Fruit fly (Drosophila melanogaster) whole organism, embryonic: ENCODE results near the gene CG46462.
A peak's percentile ranks its signal among the peaks of the same experiment; 100 is the strongest.

Source experiments
- Aef1 ChIP-seq: fragments of 200-800 bp; sonication (Bioruptor generic); IDR thresholded peaks from 3 replicates; pipeline ENCODE4 v1.3.6; 2022; ENCODE audit warnings: missing biosample characterization, missing genetic modification characterization
- Blimp-1 ChIP-seq: fragments of 200-800 bp; sonication (Bioruptor generic); optimal IDR thresholded peaks from 3 replicates; lab custom pipeline; 2018; ENCODE audit warnings: missing biosample characterization, missing genetic modification characterization, mild to moderate bottlenecking, moderate library complexity, missing genetic modification reagents
- CG11560 ChIP-seq: fragments of 200-800 bp; sonication (Bioruptor generic); IDR thresholded peaks from 3 replicates; pipeline ENCODE4 v1.3.6; 2022; ENCODE audit warnings: missing biosample characterization, missing genetic modification characterization
- CG12659 ChIP-seq: fragments of 200-800 bp; sonication (Bioruptor generic); optimal IDR thresholded peaks from 3 replicates; lab custom pipeline; 2017; ENCODE audit warnings: mild to moderate bottlenecking, missing biosample characterization, missing genetic modification reagents, missing genetic modification characterization
- CG14667 ChIP-seq: fragments of 200-800 bp; sonication (Bioruptor generic); IDR thresholded peaks from 2 replicates; pipeline ENCODE4 v1.3.6; 2022; ENCODE audit warnings: missing biosample characterization, missing genetic modification characterization
- CG16779 ChIP-seq: fragments of 200-800 bp; sonication (Bioruptor generic); IDR thresholded peaks from 2 replicates; pipeline ENCODE4 v1.3.6; 2022; ENCODE audit warnings: missing biosample characterization, missing genetic modification characterization
- CG17829 ChIP-seq: fragments of 200-800 bp; optimal IDR thresholded peaks from 2 replicates; lab custom pipeline; 2019; ENCODE audit warnings: missing biosample characterization, mild to moderate bottlenecking, missing genetic modification characterization, moderate library complexity
- CG1792 ChIP-seq: fragments of 200-800 bp; sonication (Bioruptor generic); optimal IDR thresholded peaks from 2 replicates; lab custom pipeline; 2016; ENCODE audit warnings: missing biosample characterization, missing genetic modification characterization
- CG18599 ChIP-seq: fragments of 200-800 bp; sonication (Bioruptor generic); optimal IDR thresholded peaks from 3 replicates; lab custom pipeline; 2017; ENCODE audit warnings: missing biosample characterization, missing genetic modification characterization, mild to moderate bottlenecking, moderate library complexity, missing genetic modification reagents
- CG2199 ChIP-seq: fragments of 200-800 bp; sonication (Bioruptor generic); IDR thresholded peaks from 3 replicates; pipeline ENCODE4 v1.3.6; 2022; ENCODE audit warnings: missing biosample characterization, missing genetic modification characterization
- CG2202 ChIP-seq: fragments of 200-800 bp; sonication (Bioruptor generic); optimal IDR thresholded peaks from 2 replicates; lab custom pipeline; 2018; ENCODE audit warnings: missing biosample characterization, mild to moderate bottlenecking, missing genetic modification characterization
- CG30403 ChIP-seq: fragments of 200-800 bp; sonication (Bioruptor generic); optimal IDR thresholded peaks from 3 replicates; lab custom pipeline; 2016; ENCODE audit warnings: missing biosample characterization, missing genetic modification characterization
- CG33557 ChIP-seq: fragments of 200-800 bp; sonication (Bioruptor generic); optimal IDR thresholded peaks from 2 replicates; lab custom pipeline; 2019; ENCODE audit warnings: missing biosample characterization, mild to moderate bottlenecking, missing genetic modification characterization, moderate library complexity
- CG3407 ChIP-seq: fragments of 200-800 bp; sonication (Bioruptor generic); optimal IDR thresholded peaks from 2 replicates; lab custom pipeline; 2018; ENCODE audit warnings: missing biosample characterization, mild to moderate bottlenecking, missing genetic modification characterization
- CG3838 ChIP-seq: fragments of 200-800 bp; sonication (Bioruptor generic); optimal IDR thresholded peaks from 3 replicates; lab custom pipeline; 2016; ENCODE audit warnings: missing biosample characterization, missing genetic modification characterization
- CG4404 ChIP-seq: fragments of 200-800 bp; sonication (Bioruptor generic); IDR thresholded peaks from 2 replicates; pipeline ENCODE4 v1.3.6; 2022; ENCODE audit warnings: missing biosample characterization, missing genetic modification characterization
- CG4730 ChIP-seq: fragments of 200-800 bp; sonication (Bioruptor generic); IDR thresholded peaks from 2 replicates; pipeline ENCODE4 v1.3.6; 2022; ENCODE audit warnings: missing biosample characterization, missing genetic modification characterization
- CG6272 ChIP-seq: fragments of 200-800 bp; sonication (Bioruptor generic); IDR thresholded peaks from 2 replicates; pipeline ENCODE4 v1.3.6; 2022; ENCODE audit warnings: missing biosample characterization, missing genetic modification characterization
- CG9817 ChIP-seq: fragments of 200-800 bp; sonication (Bioruptor generic); optimal IDR thresholded peaks from 2 replicates; lab custom pipeline; 2018; ENCODE audit warnings: missing biosample characterization, mild to moderate bottlenecking, missing genetic modification characterization, moderate library complexity
- CkIIα-i1 ChIP-seq: fragments of 200-800 bp; sonication (Bioruptor generic); IDR thresholded peaks from 2 replicates; pipeline ENCODE4 v1.3.6; 2022; ENCODE audit warnings: missing biosample characterization, missing genetic modification characterization
- D19B ChIP-seq: fragments of 200-800 bp; sonication (Bioruptor generic); optimal IDR thresholded peaks from 2 replicates; lab custom pipeline; 2017; ENCODE audit warnings: missing biosample characterization, mild to moderate bottlenecking, missing genetic modification characterization
- Drgx ChIP-seq: fragments of 200-800 bp; sonication (Bioruptor generic); IDR thresholded peaks from 2 replicates; pipeline ENCODE4 v1.3.6; 2022; ENCODE audit warnings: missing biosample characterization, missing genetic modification characterization
- Elba2 ChIP-seq: fragments of 200-800 bp; sonication (Bioruptor generic); optimal IDR thresholded peaks from 3 replicates; lab custom pipeline; 2016; ENCODE audit warnings: missing biosample characterization, missing genetic modification characterization
- Mad ChIP-seq: fragments of 200-800 bp; sonication (Bioruptor generic); optimal IDR thresholded peaks from 2 replicates; lab custom pipeline; 2016; ENCODE audit warnings: missing biosample characterization, missing genetic modification characterization
- Six4 ChIP-seq: fragments of 200-800 bp; sonication (Bioruptor generic); optimal IDR thresholded peaks from 2 replicates; lab custom pipeline; 2016; ENCODE audit warnings: missing biosample characterization, missing genetic modification characterization
- ab ChIP-seq: fragments of 200-800 bp; sonication (Bioruptor generic); optimal IDR thresholded peaks from 2 replicates; lab custom pipeline; 2016; ENCODE audit warnings: missing biosample characterization, missing genetic modification characterization
- amos ChIP-seq: fragments of 200-800 bp; sonication (Bioruptor generic); IDR thresholded peaks from 2 replicates; pipeline ENCODE4 v1.3.6; 2022; ENCODE audit warnings: missing biosample characterization, missing genetic modification characterization; ENCODE audit not compliant: partially characterized antibody
- ase ChIP-seq: fragments of 200-800 bp; sonication (Bioruptor generic); IDR thresholded peaks from 3 replicates; pipeline ENCODE4 v1.3.6; 2022; ENCODE audit warnings: missing biosample characterization, missing genetic modification characterization
- cwo ChIP-seq: fragments of 200-800 bp; sonication (Bioruptor generic); optimal IDR thresholded peaks from 3 replicates; lab custom pipeline; 2017; ENCODE audit warnings: missing biosample characterization, missing genetic modification characterization, mild to moderate bottlenecking, moderate library complexity, missing genetic modification reagents
- ems ChIP-seq: fragments of 200-800 bp; sonication (Bioruptor generic); optimal IDR thresholded peaks from 3 replicates; lab custom pipeline; 2016; ENCODE audit warnings: missing biosample characterization, missing genetic modification characterization
- esg ChIP-seq: fragments of 200-800 bp; sonication (Bioruptor generic); conservative IDR thresholded peaks from 2 replicates; pipeline ENCODE4 v1.3.6; 2022; ENCODE audit warnings: missing biosample characterization, missing genetic modification characterization
- ftz-f1 ChIP-seq: fragments of 200-800 bp; sonication (Bioruptor generic); optimal IDR thresholded peaks from 2 replicates; lab custom pipeline; 2016; ENCODE audit warnings: missing biosample characterization, missing genetic modification characterization
- gfzf ChIP-seq: fragments of 200-800 bp; sonication (Bioruptor generic); optimal IDR thresholded peaks from 2 replicates; lab custom pipeline; 2016; ENCODE audit warnings: missing biosample characterization, mild to moderate bottlenecking, missing genetic modification characterization, moderate library complexity
- hb ChIP-seq: fragments of 200-800 bp; sonication (Bioruptor generic); IDR thresholded peaks from 3 replicates; pipeline ENCODE4 v1.3.6; 2022; ENCODE audit warnings: missing biosample characterization, missing genetic modification characterization; ENCODE audit not compliant: partially characterized antibody
- hth ChIP-seq: fragments of >200 bp; optimal IDR thresholded peaks from 2 replicates; lab custom pipeline; 2017; ENCODE audit warnings: inconsistent platforms
- kni ChIP-seq: fragments of 200-800 bp; sonication (Bioruptor generic); optimal IDR thresholded peaks from 3 replicates; lab custom pipeline; 2017; ENCODE audit warnings: mild to moderate bottlenecking, missing biosample characterization, missing genetic modification reagents, missing genetic modification characterization
- lilli ChIP-seq: fragments of 200-800 bp; sonication (Bioruptor generic); optimal IDR thresholded peaks from 3 replicates; lab custom pipeline; 2016; ENCODE audit warnings: missing biosample characterization, missing genetic modification characterization
- lov ChIP-seq, 2 experiments: fragments of 200-800 bp in 1 of 2; fragments of >200 bp in 1 of 2; sonication (Bioruptor generic) in 1 of 2; IDR thresholded peaks in 1 of 2; optimal IDR thresholded peaks in 1 of 2; 2 replicates in 1 of 2; 3 replicates in 1 of 2; pipeline versions ENCODE4 v1.3.6 to Lab custom; 2017 to 2022; ENCODE audit warnings: missing biosample characterization in 1 of 2, missing genetic modification characterization in 1 of 2
- luna ChIP-seq: fragments of 200-800 bp; sonication (Bioruptor generic); optimal IDR thresholded peaks from 2 replicates; lab custom pipeline; 2016; ENCODE audit warnings: missing biosample characterization, missing genetic modification characterization
- pan ChIP-seq, 4 experiments: fragments of >200 bp in 3 of 4; fragments of 200-800 bp in 1 of 4; sonication (Bioruptor generic) in 1 of 4; optimal IDR thresholded peaks in 3 of 4; IDR thresholded peaks in 1 of 4; 2 replicates each; pipeline versions ENCODE4 v1.3.6 to Lab custom; 2017 to 2022; ENCODE audit warnings: missing biosample characterization in 2 of 4, missing genetic modification characterization in 2 of 4, mixed read lengths in 1 of 4
- pros ChIP-seq: fragments of 200-800 bp; sonication (Bioruptor generic); optimal IDR thresholded peaks from 3 replicates; lab custom pipeline; 2019; ENCODE audit warnings: missing biosample characterization, mild to moderate bottlenecking, missing genetic modification characterization, moderate library complexity
- row ChIP-seq: fragments of 200-800 bp; sonication (Bioruptor generic); IDR thresholded peaks from 3 replicates; pipeline ENCODE4 v1.3.6; 2022; ENCODE audit warnings: missing biosample characterization, missing genetic modification characterization
- scrt ChIP-seq: fragments of 200-800 bp; sonication (Bioruptor generic); optimal IDR thresholded peaks from 2 replicates; lab custom pipeline; 2018; ENCODE audit warnings: missing biosample characterization, mild to moderate bottlenecking, missing genetic modification characterization, moderate library complexity
- sens-2 ChIP-seq: fragments of 200-800 bp; sonication (Bioruptor generic); IDR thresholded peaks from 2 replicates; pipeline ENCODE4 v1.3.6; 2022; ENCODE audit warnings: missing biosample characterization, missing genetic modification characterization
- slp2 ChIP-seq: fragments of 200-800 bp; sonication (Bioruptor generic); optimal IDR thresholded peaks from 2 replicates; lab custom pipeline; 2016; ENCODE audit warnings: missing biosample characterization, missing genetic modification characterization
- trh ChIP-seq: fragments of 200-800 bp; sonication (Bioruptor generic); optimal IDR thresholded peaks from 2 replicates; lab custom pipeline; 2016; ENCODE audit warnings: missing biosample characterization, missing genetic modification characterization
- z ChIP-seq: fragments of 200-800 bp; sonication (Bioruptor generic); IDR thresholded peaks from 3 replicates; pipeline ENCODE4 v1.3.6; 2022; ENCODE audit warnings: missing biosample characterization, missing genetic modification characterization

Gene CG46462

DNA sequence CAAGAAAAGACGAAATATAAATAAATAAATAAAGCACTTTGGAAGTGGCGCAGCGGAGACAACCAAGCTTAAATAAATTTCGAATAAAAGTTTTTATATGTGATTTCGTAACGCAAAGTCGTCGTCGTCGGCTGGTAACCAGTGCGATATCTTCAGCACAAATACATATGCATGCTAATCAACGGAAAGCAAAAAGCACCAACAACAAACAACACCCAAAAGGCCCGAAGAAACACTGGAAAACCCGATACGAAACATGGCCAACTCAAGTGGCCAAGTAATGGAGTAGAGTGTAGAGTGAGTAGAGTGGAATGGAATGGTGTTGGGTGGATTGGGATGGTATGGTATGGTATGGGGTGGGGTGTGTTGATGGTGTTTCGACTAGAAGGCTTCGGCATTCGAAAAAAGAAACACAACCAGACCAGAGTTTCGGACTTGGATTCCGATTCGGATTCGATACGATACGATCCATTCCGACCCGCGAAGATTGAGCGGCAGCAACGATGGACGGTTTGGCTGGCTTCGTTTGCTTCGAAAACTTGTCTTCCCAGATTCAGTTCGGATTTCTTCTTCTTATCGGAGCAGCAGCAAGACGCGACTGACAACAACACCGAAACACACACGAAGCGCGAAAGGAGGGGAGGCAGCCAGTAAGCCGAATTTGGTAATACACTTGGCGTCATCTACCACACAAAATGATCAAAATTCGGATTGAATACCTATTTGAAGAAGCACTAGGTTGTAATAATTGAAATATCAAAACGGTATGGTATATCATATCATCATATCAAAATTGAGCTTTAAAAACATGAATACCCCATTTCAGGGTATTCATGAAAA is 28.7 kb upstream of the CG46462 start (continued):
- peak; percentile 84 for TF ChIP-seq pros (GFP tag; lab: Kevin White, UChicago)
- peak; percentile 91 for TF ChIP-seq scrt (GFP tag; lab: Kevin White, UChicago)
- peak; percentile 90 for TF ChIP-seq sens-2 (GFP tag; lab: Robert Waterston, UW)
- no peak for TF ChIP-seq pan (optimal IDR thresholded peaks at IDR 0.05; lab: Kevin White, UChicago)
- TF ChIP-seq pan (GFP tag; optimal IDR thresholded peaks at IDR 0.05 in 1 of 2, IDR thresholded peaks at IDR 0.05 in 1 of 2), result peak in 1 of 2 experiments; percentile 97
- peak; percentile 90 for TF ChIP-seq CG3838
- peak; percentile 93 for TF ChIP-seq Mad (GFP tag; lab: Kevin White, UChicago)
- no peak for TF ChIP-seq luna
- peak; percentile 86; the same call in 2 of the 3 replicates for TF ChIP-seq ase
- TF ChIP-seq CG11560 (tag; lab: Robert Waterston, UW), result no peak; the same call in 2 of the 3 replicates
- TF ChIP-seq gfzf, result peak; percentile 4
- peak; percentile 93 for TF ChIP-seq ems (GFP tag; lab: Kevin White, UChicago)
- TF ChIP-seq CG30403 (GFP tag; lab: Kevin White, UChicago), result peak; percentile 96
- TF ChIP-seq CG14667 (GFP tag; lab: Robert Waterston, UW), result peak; percentile 92; the same call in 1 of the 2 replicates
- TF ChIP-seq slp2 (GFP tag; lab: Kevin White, UChicago), result peak; percentile 94
- peak; percentile 84 for TF ChIP-seq trh
- peak; percentile 97 for TF ChIP-seq CG12659
- TF ChIP-seq CkIIα-i1 (GFP tag; lab: Robert Waterston, UW), result peak; percentile 89; the same call in 1 of the 2 replicates
- peak; percentile 90 for TF ChIP-seq cwo (GFP tag; lab: Kevin White, UChicago)
- TF ChIP-seq CG2202 (tag; lab: Kevin White, UChicago), result peak; percentile 78
- peak; percentile 94 for TF ChIP-seq Drgx (GFP tag; lab: Robert Waterston, UW)
- TF ChIP-seq Elba2 (GFP tag; lab: Kevin White, UChicago), result peak; percentile 13
- peak; percentile 90 for TF ChIP-seq Six4 (GFP tag; lab: Kevin White, UChicago)
- peak; percentile 94 for TF ChIP-seq Aef1
- TF ChIP-seq Blimp-1 (GFP tag; lab: Kevin White, UChicago), result peak; percentile 89
- TF ChIP-seq esg, result peak; percentile 95
- TF ChIP-seq lilli, result peak; percentile 97
- TF ChIP-seq kni (GFP tag; lab: Kevin White, UChicago), result no peak
- peak; percentile 65 for TF ChIP-seq ftz-f1 (GFP tag; lab: Kevin White, UChicago)
- no peak for TF ChIP-seq amos (GFP tag; lab: Robert Waterston, UW)
- no peak for TF ChIP-seq hb (GFP tag; lab: Robert Waterston, UW)
- 0 out of 3 replicates have a peak, but pooled peaks have one; percentile 18 for TF ChIP-seq z (GFP tag; lab: Robert Waterston, UW)
- TF ChIP-seq D19B (GFP tag; lab: Kevin White, UChicago), result peak; percentile 90
- TF ChIP-seq CG4404 (GFP tag; lab: Robert Waterston, UW), result peak; percentile 70; the same call in 1 of the 2 replicates
- TF ChIP-seq hth, result no peak
- TF ChIP-seq CG17829, result peak; percentile 87
- peak; percentile 84 for TF ChIP-seq CG6272 (GFP tag; lab: Robert Waterston, UW)
- peak; percentile 92 for TF ChIP-seq ab (GFP tag; lab: Kevin White, UChicago)
- TF ChIP-seq lov (optimal IDR thresholded peaks at IDR 0.05; lab: Kevin White, UChicago), result no peak
- peak; percentile 90 for TF ChIP-seq lov (GFP tag; IDR thresholded peaks at IDR 0.05; lab: Robert Waterston, UW)
- TF ChIP-seq CG1792 (GFP tag; lab: Kevin White, UChicago), result peak; percentile 75
- TF ChIP-seq CG9817, result peak; percentile 93
- TF ChIP-seq CG3407 (GFP tag; lab: Kevin White, UChicago), result peak; percentile 85
- TF ChIP-seq CG4730 (GFP tag; lab: Robert Waterston, UW), result peak; percentile 92
- peak; percentile 93; the same call in 1 of the 3 replicates for TF ChIP-seq CG2199 (GFP tag; lab: Robert Waterston, UW)
- peak; percentile 78 for TF ChIP-seq CG18599 (GFP tag; lab: Kevin White, UChicago)
- TF ChIP-seq CG33557 (GFP tag; lab: Kevin White, UChicago), result peak; percentile 45
- peak; percentile 94 for TF ChIP-seq CG16779 (GFP tag; lab: Robert Waterston, UW)
- peak; percentile 97 for TF ChIP-seq row (GFP tag; lab: Robert Waterston, UW)
